Worm (Caenorhabditis elegans): Measurements from ENCODE around the gene F33G12.7.

The F33G12.7 gene

DNA sequence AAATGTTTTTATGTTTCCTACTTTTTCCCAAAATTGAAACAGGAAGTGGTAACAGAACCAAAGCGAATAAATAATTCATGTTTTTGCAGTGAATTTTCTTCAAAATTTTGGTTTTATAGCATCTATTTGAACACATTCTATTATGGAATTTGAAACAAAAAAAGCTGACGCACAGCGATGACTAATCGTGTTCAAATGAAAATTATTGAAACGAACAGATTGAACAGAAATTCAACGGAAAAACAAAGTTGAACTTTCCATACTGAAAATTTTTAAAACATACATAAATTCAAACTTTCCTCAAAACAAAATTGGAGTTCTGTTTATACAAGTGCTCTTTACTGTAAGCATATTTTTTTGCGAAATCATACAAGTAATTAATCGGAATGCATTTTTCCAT is 28.5 kb downstream of the F33G12.7 start, which contains the start of gene F59A6.12:
Gene F59A6.12 (minus strand): TSS at position 101 of the 400 bp plus-strand sequence.
- TF ChIP-seq pqm-1 (tag; optimal IDR thresholded peaks at IDR 0.05) = no peak
- TF ChIP-seq lin-11 (tag; optimal IDR thresholded peaks at IDR 0.05) = no peak
- no peak for TF ChIP-seq fkh-6 (tag; optimal IDR thresholded peaks at IDR 0.05)

DNA sequence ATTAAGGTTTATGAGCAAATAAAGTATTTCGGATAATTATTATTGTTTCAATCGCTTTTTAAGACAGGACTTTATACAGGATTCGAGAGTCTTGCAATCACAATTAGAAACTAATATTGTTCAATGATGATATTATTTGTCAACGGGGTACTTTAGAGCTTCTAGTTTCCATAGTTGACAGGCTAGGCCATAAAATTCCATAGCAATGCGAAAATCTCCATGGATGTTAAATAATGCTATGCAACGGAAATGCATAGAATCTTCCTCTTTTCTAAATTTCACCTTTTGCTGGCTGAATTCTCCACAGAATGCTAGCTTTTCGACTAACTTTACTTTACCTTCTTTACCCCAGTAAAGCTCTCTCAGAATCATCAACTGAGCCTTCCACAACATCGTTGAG is 32.4 kb downstream of the F33G12.7 start, which contains the start of gene F59A6.3:
Gene F59A6.3 (plus strand): TSS at position 301 of the 400 bp plus-strand sequence.
- TF ChIP-seq hlh-30 (tag; optimal IDR thresholded peaks at IDR 0.05; ENCODE audit: insufficient read depth) (no peak), tbx-2 (tag; optimal IDR thresholded peaks at IDR 0.05) (no peak)

DNA sequence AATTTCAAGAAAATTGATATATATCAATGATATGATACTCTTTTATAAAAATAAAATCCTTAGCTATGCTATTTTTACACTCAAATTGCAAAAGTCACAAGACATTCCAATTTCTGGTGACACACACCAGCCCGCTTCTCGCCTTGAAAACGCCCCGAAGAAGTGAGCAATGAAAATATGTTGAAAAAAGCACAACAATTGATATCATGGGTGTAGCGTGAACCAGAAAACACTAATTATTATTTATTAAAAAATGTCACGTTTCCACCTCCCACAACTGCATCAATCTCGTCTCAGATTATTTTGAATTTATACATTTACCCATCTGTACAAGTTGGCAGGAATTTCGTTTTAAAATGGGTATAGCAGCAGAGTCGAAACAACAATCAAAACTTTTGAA is 35.7 kb downstream of the F33G12.7 start, which contains the start of gene F59A6.4:
Gene F59A6.4 (plus strand): TSS at position 301 of the 400 bp plus-strand sequence.
- TF ChIP-seq F13H6.1 (tag; optimal IDR thresholded peaks at IDR 0.05) (no peak), ceh-45 (GFP tag; IDR thresholded peaks at IDR 0.05) (no peak), ets-4 (tag; optimal IDR thresholded peaks at IDR 0.05) (no peak), ceh-24 (tag; optimal IDR thresholded peaks at IDR 0.05) (no peak), unc-3 (GFP tag; conservative IDR thresholded peaks at IDR 0.05) (no peak), unc-3 (tag; optimal IDR thresholded peaks at IDR 0.05) (no peak), T23F11.4 (GFP tag; optimal IDR thresholded peaks at IDR 0.05) (no peak), nfya-1 (tag; optimal IDR thresholded peaks at IDR 0.05) (no peak), ceh-31 (tag; optimal IDR thresholded peaks at IDR 0.05) (no peak), dmd-4 (tag; optimal IDR thresholded peaks at IDR 0.05; ENCODE audit: borderline replicate concordance) (no peak), lim-6 (tag; optimal IDR thresholded peaks at IDR 0.05) (no peak), ceh-6 (GFP tag; optimal IDR thresholded peaks at IDR 0.05) (no peak), elt-4 (tag; optimal IDR thresholded peaks at IDR 0.05) (no peak), pqm-1 (tag; optimal IDR thresholded peaks at IDR 0.05) (no peak), K09A11.1 (tag; optimal IDR thresholded peaks at IDR 0.05; ENCODE audit: insufficient read depth) (no peak), unc-42 (tag; optimal IDR thresholded peaks at IDR 0.05) (no peak), tbx-7 (tag; optimal IDR thresholded peaks at IDR 0.05) (no peak), hlh-30 (tag; optimal IDR thresholded peaks at IDR 0.05; ENCODE audit: insufficient read depth) (no peak)

DNA sequence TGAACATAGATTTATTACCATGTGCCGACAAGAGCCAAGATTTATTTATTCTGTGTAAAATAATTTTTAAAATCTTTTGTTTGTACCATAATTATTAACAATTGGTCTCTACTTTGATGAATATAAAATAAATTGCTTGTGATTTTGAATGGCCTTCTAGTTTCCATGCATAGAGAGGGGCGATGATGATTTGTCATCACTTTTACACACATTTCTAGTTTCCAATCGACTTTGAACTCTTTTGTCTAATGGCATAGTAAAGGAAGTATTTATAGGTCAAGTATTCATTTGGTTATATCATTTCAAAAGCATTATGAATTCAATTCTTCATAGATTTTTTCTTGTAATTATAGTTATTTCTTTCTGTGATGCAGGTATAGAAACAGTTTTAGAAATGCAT is 36.8 kb downstream of the F33G12.7 start, which contains the start of gene F59A6.10:
Gene F59A6.10 (plus strand): TSS at position 301 of the 400 bp plus-strand sequence.
- TF ChIP-seq pha-4 (tag; optimal IDR thresholded peaks at IDR 0.05) (no peak), ceh-2 (tag; optimal IDR thresholded peaks at IDR 0.05) (no peak), syd-9 (tag; optimal IDR thresholded peaks at IDR 0.05) (no peak), unc-86 (tag; optimal IDR thresholded peaks at IDR 0.05) (no peak), tbx-2 (tag; optimal IDR thresholded peaks at IDR 0.05) (no peak), mec-3 (tag; optimal IDR thresholded peaks at IDR 0.05; ENCODE audit: borderline replicate concordance) (no peak)

DNA sequence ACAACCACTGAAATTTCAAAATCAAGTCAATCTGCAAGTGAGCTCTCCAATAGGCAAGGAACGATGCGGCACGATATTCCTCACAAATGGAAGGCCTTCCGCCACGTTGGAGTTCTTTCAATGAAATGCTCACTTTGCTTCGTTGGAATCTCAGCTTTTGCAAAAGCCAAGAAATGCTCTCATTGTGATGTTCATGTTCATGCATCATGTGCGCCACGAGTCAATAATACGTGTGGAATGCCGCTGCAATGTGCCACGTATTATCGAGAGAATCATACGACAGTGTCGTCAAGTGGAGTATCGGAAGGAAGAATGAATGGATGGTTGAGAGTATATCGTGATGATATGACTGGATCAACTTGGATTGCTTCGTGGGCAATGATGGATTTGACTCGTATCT is 38.6 kb downstream of the F33G12.7 start:
- TF ChIP-seq hlh-15 (tag; optimal IDR thresholded peaks at IDR 0.05) (no peak), unc-55 (GFP tag; optimal IDR thresholded peaks at IDR 0.05) (no peak), dve-1 (tag; optimal IDR thresholded peaks at IDR 0.05) (no peak), C08G9.2 (tag; optimal IDR thresholded peaks at IDR 0.05) (no peak)

DNA sequence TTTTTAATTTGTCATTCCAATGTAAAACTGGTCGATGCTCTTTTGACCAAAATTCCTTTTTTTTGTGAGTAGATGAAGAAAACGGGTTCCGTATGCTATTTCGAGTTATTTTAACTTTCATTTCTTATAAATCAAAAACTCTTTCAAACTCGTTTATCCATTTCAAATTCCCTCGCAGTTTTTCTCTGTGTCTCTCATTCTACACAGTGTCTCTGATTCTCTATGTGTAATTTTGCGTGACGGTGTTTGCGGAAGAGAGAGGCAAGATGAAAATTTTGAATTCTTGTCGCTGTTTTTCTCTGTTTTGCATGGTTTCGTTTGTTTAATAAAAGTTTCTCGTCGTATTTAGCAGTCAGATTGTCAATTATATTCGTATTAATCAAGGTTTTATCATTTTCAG is 41.4 kb downstream of the F33G12.7 start, which contains the start of gene citk-2:
Gene citk-2 (plus strand): TSS at position 399 of the 400 bp plus-strand sequence.
- TF ChIP-seq lin-11 (tag; optimal IDR thresholded peaks at IDR 0.05) (no peak), sox-2 (GFP tag; IDR thresholded peaks at IDR 0.05) (no peak), dve-1 (tag; optimal IDR thresholded peaks at IDR 0.05) (peak; percentile 39), hlh-30 (tag; optimal IDR thresholded peaks at IDR 0.05; ENCODE audit: insufficient read depth) (no peak), hlh-13 (GFP tag; optimal IDR thresholded peaks at IDR 0.05) (no peak), pax-1 (tag; optimal IDR thresholded peaks at IDR 0.05) (no peak), hlh-8 (tag; optimal IDR thresholded peaks at IDR 0.05) (no peak), che-1 (tag; optimal IDR thresholded peaks at IDR 0.05) (no peak), ceh-9 (tag; optimal IDR thresholded peaks at IDR 0.05) (no peak), Y22D7AL.16 (tag; optimal IDR thresholded peaks at IDR 0.05) (no peak), ceh-18 (tag; optimal IDR thresholded peaks at IDR 0.05) (no peak), unc-42 (tag; optimal IDR thresholded peaks at IDR 0.05) (peak; percentile 77), nfya-1 (tag; optimal IDR thresholded peaks at IDR 0.05) (peak; percentile 86), ref-2 (tag; optimal IDR thresholded peaks at IDR 0.05) (no peak), tbx-2 (tag; optimal IDR thresholded peaks at IDR 0.05) (peak; percentile 9), ceh-6 (GFP tag; optimal IDR thresholded peaks at IDR 0.05) (no peak), C08G9.2 (tag; optimal IDR thresholded peaks at IDR 0.05) (no peak), pha-2 (tag; optimal IDR thresholded peaks at IDR 0.05) (no peak), pag-3 (tag; optimal IDR thresholded peaks at IDR 0.05; ENCODE audit: borderline replicate concordance) (no peak), fkh-6 (tag; optimal IDR thresholded peaks at IDR 0.05) (no peak), dmd-4 (tag; optimal IDR thresholded peaks at IDR 0.05; ENCODE audit: borderline replicate concordance) (no peak), C38D4.7 (GFP tag; optimal IDR thresholded peaks at IDR 0.05) (no peak), pqm-1 (tag; optimal IDR thresholded peaks at IDR 0.05) (no peak)
